Worm (Caenorhabditis elegans) whole organism, young adult: Measurements from ENCODE around the gene K08A2.2.

ENCODE experiments used
- B0035.1 ChIP-seq: sonication (generic microtip); optimal IDR thresholded peaks from 2 replicates; lab custom pipeline; 2016; ENCODE audit warnings: missing genetic modification characterization, mild to moderate bottlenecking, missing compliant biosample characterization, missing genotype, missing genetic modification reagents
- C06A6.2 ChIP-seq: fragments of 200-800 bp; sonication (Bioruptor generic); conservative IDR thresholded peaks from 2 replicates; pipeline ENCODE4 v1.3.6; 2022; ENCODE audit warnings: missing genetic modification characterization, missing compliant biosample characterization
- attf-6 ChIP-seq: fragments of 200-800 bp; sonication (Bioruptor generic); IDR thresholded peaks from 2 replicates; pipeline ENCODE4 v1.3.6; 2022; ENCODE audit warnings: missing genetic modification reagents, missing genetic modification characterization, missing compliant biosample characterization
- bed-1 ChIP-seq: fragments of 200-800 bp; sonication (Bioruptor generic); IDR thresholded peaks from 2 replicates; pipeline ENCODE4 v1.3.6; 2022; ENCODE audit warnings: missing genetic modification reagents, missing genetic modification characterization, missing compliant biosample characterization
- ceh-58 ChIP-seq: fragments of 200-800 bp; sonication (Bioruptor generic); IDR thresholded peaks from 2 replicates; pipeline ENCODE4 v1.3.6; 2022; ENCODE audit warnings: missing genetic modification characterization, missing compliant biosample characterization
- ceh-91 ChIP-seq: fragments of 200-800 bp; sonication (Bioruptor generic); IDR thresholded peaks from 2 replicates; pipeline ENCODE4 v1.3.6; 2022; ENCODE audit warnings: missing genetic modification reagents, missing genetic modification characterization, missing compliant biosample characterization
- him-1 ChIP-seq: sonication (generic microtip); optimal IDR thresholded peaks from 2 replicates; lab custom pipeline; 2016; ENCODE audit warnings: missing genotype, missing genetic modification reagents, missing genetic modification characterization, missing compliant biosample characterization
- madf-6 ChIP-seq: fragments of 200-800 bp; sonication (Bioruptor generic); IDR thresholded peaks from 2 replicates; pipeline ENCODE4 v1.3.6; 2022; ENCODE audit warnings: missing genetic modification reagents, missing genetic modification characterization, missing compliant biosample characterization
- mes-4 ChIP-seq: sonication (generic microtip); optimal IDR thresholded peaks from 2 replicates; lab custom pipeline; 2016; ENCODE audit warnings: missing genotype, missing genetic modification characterization, missing compliant biosample characterization
- nfya-1 ChIP-seq: sonication (generic microtip); optimal IDR thresholded peaks from 2 replicates; lab custom pipeline; 2017; ENCODE audit warnings: antibody characterized with exemption, missing compliant biosample characterization, missing genetic modification characterization, borderline replicate concordance; ENCODE audit not compliant: insufficient read depth
- nhr-90 ChIP-seq: sonication (generic microtip); optimal IDR thresholded peaks from 2 replicates; lab custom pipeline; 2016; ENCODE audit warnings: missing genotype, mild to moderate bottlenecking, missing genetic modification characterization, missing compliant biosample characterization
- pha-4 ChIP-seq: fragments of 150-350 bp; sonication (generic microtip); optimal IDR thresholded peaks from 2 replicates; lab custom pipeline; 2014; ENCODE audit warnings: missing biosample characterization, missing genetic modification reagents, missing genetic modification characterization

ce11 chrII:2946438-2946837 lies 45.0 kb upstream of the K08A2.2 start, which contains the start of gene srw-79:
- TF ChIP-seq pha-4 (tag; lab: Kevin White, UChicago) (no peak), ceh-91 (GFP tag; lab: Robert Waterston, UW) (no peak), bed-1 (no peak), attf-6 (GFP tag; lab: Robert Waterston, UW) (no peak), nhr-90 (tag; lab: Kevin White, UChicago) (no peak), mes-4 (tag; lab: Kevin White, UChicago) (no peak), C06A6.2 (GFP tag; lab: Robert Waterston, UW) (no peak), B0035.1 (no peak), him-1 (tag; lab: Kevin White, UChicago) (no peak), ceh-58 (GFP tag; lab: Robert Waterston, UW) (no peak), nfya-1 (tag; lab: Kevin White, UChicago) (no peak), madf-6 (GFP tag; lab: Robert Waterston, UW) (no peak)
